Worm (Caenorhabditis elegans) whole organism, L1 larva: Measurements from ENCODE around the gene T27A8.3.
A peak's percentile ranks its signal among the peaks of the same experiment; 100 is the strongest.

Experiments
- C04F5.9 ChIP-seq: sonication (generic microtip); optimal IDR thresholded peaks from 2 replicates; lab custom pipeline; 2016; ENCODE audit warnings: missing genetic modification characterization, missing compliant biosample characterization
- aha-1 ChIP-seq: fragments of 150-350 bp; optimal IDR thresholded peaks from 2 replicates; lab custom pipeline; 2014; ENCODE audit warnings: missing biosample characterization, missing genetic modification characterization
- aly-2 ChIP-seq: fragments of 150-350 bp; optimal IDR thresholded peaks from 2 replicates; lab custom pipeline; 2014; ENCODE audit warnings: missing biosample characterization, missing genetic modification characterization
- blmp-1 ChIP-seq: fragments of 150-350 bp; optimal IDR thresholded peaks from 2 replicates; lab custom pipeline; 2014; ENCODE audit warnings: missing biosample characterization, missing genetic modification characterization
- ceh-63 ChIP-seq: fragments of 200-800 bp; sonication (Bioruptor generic); optimal IDR thresholded peaks from 2 replicates; lab custom pipeline; 2018; ENCODE audit warnings: mild to moderate bottlenecking, missing genetic modification characterization, missing compliant biosample characterization
- ceh-82 ChIP-seq, 3 experiments: fragments of 150-350 bp in 1 of 3; sonication (generic microtip) in 2 of 3; optimal IDR thresholded peaks; 2 replicates each; lab custom pipeline; 2014 to 2017; ENCODE audit warnings: missing biosample characterization in 3 of 3, missing genetic modification characterization in 3 of 3
- ceh-88 ChIP-seq: fragments of 200-800 bp; sonication (Bioruptor generic); IDR thresholded peaks from 2 replicates; pipeline ENCODE4 v1.3.6; 2022; ENCODE audit warnings: missing genetic modification characterization, missing compliant biosample characterization
- ceh-90 ChIP-seq: sonication (generic microtip); optimal IDR thresholded peaks from 2 replicates; lab custom pipeline; 2016; ENCODE audit warnings: missing genetic modification characterization, missing compliant biosample characterization
- ces-1 ChIP-seq: fragments of 150-350 bp; optimal IDR thresholded peaks from 2 replicates; lab custom pipeline; 2014; ENCODE audit warnings: missing biosample characterization, missing genetic modification reagents, missing genetic modification characterization
- dpl-1 ChIP-seq, 3 experiments: fragments of 150-350 bp in 2 of 3; sonication (generic microtip) in 1 of 3; optimal IDR thresholded peaks; 2 replicates each; lab custom pipeline; 2014 to 2017; ENCODE audit warnings: missing biosample characterization in 3 of 3, missing genetic modification characterization in 3 of 3, missing genetic modification reagents in 3 of 3
- dsc-1 ChIP-seq: sonication (generic microtip); optimal IDR thresholded peaks from 2 replicates; lab custom pipeline; 2016; ENCODE audit warnings: mild to moderate bottlenecking, missing genetic modification characterization, missing compliant biosample characterization
- efl-3 ChIP-seq: fragments of 200-800 bp; sonication (Bioruptor generic); optimal IDR thresholded peaks from 2 replicates; lab custom pipeline; 2018; ENCODE audit warnings: mild to moderate bottlenecking, missing genetic modification characterization, missing compliant biosample characterization
- egl-13 ChIP-seq: sonication (generic microtip); optimal IDR thresholded peaks from 2 replicates; lab custom pipeline; 2016; ENCODE audit warnings: missing genotype, missing genetic modification reagents, missing genetic modification characterization, missing compliant biosample characterization
- egl-27 ChIP-seq, 2 experiments: fragments of 150-350 bp in 1 of 2; sonication (generic microtip); optimal IDR thresholded peaks; 3 replicates each; lab custom pipeline; 2017 to 2018; ENCODE audit warnings: missing biosample characterization in 2 of 2, missing genetic modification characterization in 2 of 2, missing genetic modification reagents in 2 of 2
- elt-3 ChIP-seq, 6 experiments: fragments of 150-350 bp in 1 of 6; sonication (generic microtip); optimal IDR thresholded peaks; 2 replicates each; lab custom pipeline; 2017 to 2018; ENCODE audit warnings: missing biosample characterization in 6 of 6, missing genetic modification characterization in 6 of 6, inconsistent platforms in 1 of 6
- ets-5 ChIP-seq: fragments of 200-800 bp; sonication (Bioruptor generic); IDR thresholded peaks from 2 replicates; pipeline ENCODE4 v1.3.6; 2022; ENCODE audit warnings: missing genetic modification characterization, missing compliant biosample characterization
- fkh-8 ChIP-seq: sonication (generic microtip); optimal IDR thresholded peaks from 2 replicates; lab custom pipeline; 2016; ENCODE audit warnings: mild to moderate bottlenecking, missing genetic modification characterization, missing compliant biosample characterization
- grh-1 ChIP-seq: fragments of 200-800 bp; sonication (Bioruptor generic); IDR thresholded peaks from 2 replicates; pipeline ENCODE4 v1.3.6; 2022; ENCODE audit warnings: missing genetic modification reagents, missing genetic modification characterization, missing compliant biosample characterization
- hlh-4 ChIP-seq: sonication (generic microtip); optimal IDR thresholded peaks from 2 replicates; lab custom pipeline; 2016; ENCODE audit warnings: mild to moderate bottlenecking, missing genetic modification characterization, missing compliant biosample characterization
- jun-1 ChIP-seq: fragments of 150-350 bp; optimal IDR thresholded peaks from 2 replicates; lab custom pipeline; 2014; ENCODE audit warnings: missing biosample characterization, missing genetic modification reagents, missing genetic modification characterization
- lin-13 ChIP-seq: fragments of 150-350 bp; optimal IDR thresholded peaks from 2 replicates; lab custom pipeline; 2014; ENCODE audit warnings: missing biosample characterization, missing genetic modification reagents, missing genetic modification characterization
- lin-14 ChIP-seq: fragments of 200-800 bp; sonication (Bioruptor generic); optimal IDR thresholded peaks from 2 replicates; lab custom pipeline; 2018; ENCODE audit warnings: mild to moderate bottlenecking, missing genetic modification characterization, moderate library complexity, missing compliant biosample characterization
- lin-35 ChIP-seq, 2 experiments: fragments of 150-350 bp; optimal IDR thresholded peaks; 2 replicates each; lab custom pipeline; 2014; ENCODE audit warnings: missing biosample characterization in 2 of 2, missing genetic modification characterization in 2 of 2, missing genetic modification reagents in 2 of 2
- lsy-2 ChIP-seq, 2 experiments: fragments of 150-350 bp; optimal IDR thresholded peaks; 2 replicates each; lab custom pipeline; 2014; ENCODE audit warnings: missing biosample characterization in 2 of 2, missing genetic modification characterization in 2 of 2
- mef-2 ChIP-seq: fragments of 150-350 bp; optimal IDR thresholded peaks from 2 replicates; lab custom pipeline; 2014; ENCODE audit warnings: missing biosample characterization, missing genetic modification characterization
- mep-1 ChIP-seq: fragments of 150-350 bp; optimal IDR thresholded peaks from 2 replicates; lab custom pipeline; 2014; ENCODE audit warnings: missing biosample characterization, missing genetic modification characterization
- nhr-11 ChIP-seq: fragments of 150-350 bp; optimal IDR thresholded peaks from 2 replicates; lab custom pipeline; 2014; ENCODE audit warnings: missing biosample characterization, missing genetic modification characterization
- nhr-20 ChIP-seq: sonication (generic microtip); optimal IDR thresholded peaks from 2 replicates; lab custom pipeline; 2016; ENCODE audit warnings: mild to moderate bottlenecking, missing genetic modification characterization, missing compliant biosample characterization
- nhr-28 ChIP-seq: fragments of 150-350 bp; optimal IDR thresholded peaks from 2 replicates; lab custom pipeline; 2014; ENCODE audit warnings: missing biosample characterization, missing genetic modification characterization
- nhr-71 ChIP-seq: sonication (generic microtip); optimal IDR thresholded peaks from 2 replicates; lab custom pipeline; 2016; ENCODE audit warnings: mild to moderate bottlenecking, missing genetic modification characterization, moderate library complexity, missing compliant biosample characterization
- nhr-76 ChIP-seq: sonication (generic microtip); optimal IDR thresholded peaks from 2 replicates; lab custom pipeline; 2017; ENCODE audit warnings: missing biosample characterization, missing genetic modification characterization
- nhr-84 ChIP-seq: sonication (generic microtip); optimal IDR thresholded peaks from 2 replicates; lab custom pipeline; 2017; ENCODE audit warnings: missing biosample characterization, missing genetic modification characterization
- pag-3 ChIP-seq: sonication (generic microtip); optimal IDR thresholded peaks from 2 replicates; lab custom pipeline; 2017; ENCODE audit warnings: missing genetic modification characterization, mild to moderate bottlenecking, missing compliant biosample characterization, antibody characterized with exemption, borderline replicate concordance; ENCODE audit not compliant: insufficient read depth
- pax-3 ChIP-seq: fragments of 200-800 bp; sonication (Bioruptor generic); optimal IDR thresholded peaks from 2 replicates; lab custom pipeline; 2018; ENCODE audit warnings: mild to moderate bottlenecking, missing genetic modification characterization, moderate library complexity, missing compliant biosample characterization
- rnt-1 ChIP-seq: sonication (generic microtip); optimal IDR thresholded peaks from 2 replicates; lab custom pipeline; 2016; ENCODE audit warnings: mild to moderate bottlenecking, missing genetic modification characterization, moderate library complexity, missing compliant biosample characterization
- skn-1 ChIP-seq: fragments of 150-350 bp; optimal IDR thresholded peaks from 2 replicates; lab custom pipeline; 2014; ENCODE audit warnings: missing biosample characterization, missing genetic modification characterization
- snu-23 ChIP-seq: sonication (generic microtip); optimal IDR thresholded peaks from 2 replicates; lab custom pipeline; 2016; ENCODE audit warnings: missing genetic modification characterization, missing compliant biosample characterization
- sptf-1 ChIP-seq: fragments of 150-350 bp; optimal IDR thresholded peaks from 2 replicates; lab custom pipeline; 2014; ENCODE audit warnings: missing biosample characterization, missing genetic modification characterization
- sup-37 ChIP-seq: fragments of 200-800 bp; sonication (Bioruptor generic); optimal IDR thresholded peaks from 2 replicates; lab custom pipeline; 2018; ENCODE audit warnings: mild to moderate bottlenecking, missing genetic modification characterization, missing compliant biosample characterization
- swsn-7 ChIP-seq: sonication (generic microtip); optimal IDR thresholded peaks from 2 replicates; lab custom pipeline; 2016; ENCODE audit warnings: missing genetic modification characterization, missing compliant biosample characterization
- tbx-2 ChIP-seq: sonication (generic microtip); optimal IDR thresholded peaks from 2 replicates; lab custom pipeline; 2016; ENCODE audit warnings: missing genetic modification characterization, missing compliant biosample characterization
- tlp-1 ChIP-seq: fragments of 150-350 bp; optimal IDR thresholded peaks from 2 replicates; lab custom pipeline; 2014; ENCODE audit warnings: missing biosample characterization, missing genetic modification characterization
- unc-130 ChIP-seq: fragments of 150-350 bp; optimal IDR thresholded peaks from 2 replicates; lab custom pipeline; 2017; ENCODE audit warnings: missing biosample characterization, missing genetic modification characterization, inconsistent platforms
- unc-62 ChIP-seq: fragments of 150-350 bp; optimal IDR thresholded peaks from 2 replicates; lab custom pipeline; 2014; ENCODE audit warnings: missing biosample characterization, missing genetic modification reagents, missing genetic modification characterization
- unc-86 ChIP-seq: sonication (generic microtip); optimal IDR thresholded peaks from 2 replicates; lab custom pipeline; 2016; ENCODE audit warnings: missing genetic modification characterization, missing compliant biosample characterization
- unc-98 ChIP-seq: fragments of 200-800 bp; sonication (Bioruptor generic); IDR thresholded peaks from 2 replicates; pipeline ENCODE4 v1.3.6; 2022; ENCODE audit warnings: missing genetic modification characterization, missing compliant biosample characterization
- vab-15 ChIP-seq: sonication (generic microtip); optimal IDR thresholded peaks from 2 replicates; lab custom pipeline; 2017; ENCODE audit warnings: missing genotype, mild to moderate bottlenecking, missing genetic modification characterization, missing compliant biosample characterization
- xbp-1 ChIP-seq: sonication (generic microtip); optimal IDR thresholded peaks from 2 replicates; lab custom pipeline; 2016; ENCODE audit warnings: missing genetic modification characterization, missing compliant biosample characterization
- zag-1 ChIP-seq: fragments of 150-350 bp; optimal IDR thresholded peaks from 2 replicates; lab custom pipeline; 2014; ENCODE audit warnings: missing biosample characterization, missing genetic modification characterization
- ztf-11 ChIP-seq, 2 experiments: sonication (generic microtip); optimal IDR thresholded peaks; 2 replicates each; lab custom pipeline; 2016 to 2017; ENCODE audit warnings: missing genetic modification characterization in 2 of 2, missing biosample characterization in 1 of 2, missing compliant biosample characterization in 1 of 2
- ztf-4 ChIP-seq: fragments of 150-350 bp; optimal IDR thresholded peaks from 2 replicates; lab custom pipeline; 2014; ENCODE audit warnings: missing biosample characterization, missing genetic modification characterization

T27A8.3 gene

DNA sequence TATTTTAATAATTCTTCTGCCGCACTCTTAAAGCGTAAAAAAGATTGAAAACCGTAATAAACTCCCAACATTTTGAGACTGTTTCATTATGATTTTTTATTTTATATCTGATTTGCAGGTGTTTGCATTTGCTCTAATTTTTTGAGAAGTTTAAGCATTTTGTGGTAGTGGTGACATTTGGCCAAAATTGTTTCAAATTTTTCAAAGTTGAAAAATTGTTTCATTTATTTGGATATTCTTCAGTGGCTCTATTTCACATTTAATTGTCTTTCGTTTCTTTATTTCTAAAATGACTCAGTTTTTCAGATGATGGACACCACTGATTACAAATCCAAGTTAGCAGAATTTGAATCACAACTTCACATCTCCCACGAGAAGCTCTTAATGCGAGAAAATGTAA, 31.9 kb downstream of the T27A8.3 start, which contains the start of gene C30F2.5:
Gene C30F2.5 (plus strand): TSS at position 301 of the 400 bp plus-strand sequence.
- TF ChIP-seq egl-13 (no peak), snu-23 (no peak), hlh-4 (tag; lab: Kevin White, UChicago) (no peak), rnt-1 (tag; lab: Kevin White, UChicago) (no peak)

DNA sequence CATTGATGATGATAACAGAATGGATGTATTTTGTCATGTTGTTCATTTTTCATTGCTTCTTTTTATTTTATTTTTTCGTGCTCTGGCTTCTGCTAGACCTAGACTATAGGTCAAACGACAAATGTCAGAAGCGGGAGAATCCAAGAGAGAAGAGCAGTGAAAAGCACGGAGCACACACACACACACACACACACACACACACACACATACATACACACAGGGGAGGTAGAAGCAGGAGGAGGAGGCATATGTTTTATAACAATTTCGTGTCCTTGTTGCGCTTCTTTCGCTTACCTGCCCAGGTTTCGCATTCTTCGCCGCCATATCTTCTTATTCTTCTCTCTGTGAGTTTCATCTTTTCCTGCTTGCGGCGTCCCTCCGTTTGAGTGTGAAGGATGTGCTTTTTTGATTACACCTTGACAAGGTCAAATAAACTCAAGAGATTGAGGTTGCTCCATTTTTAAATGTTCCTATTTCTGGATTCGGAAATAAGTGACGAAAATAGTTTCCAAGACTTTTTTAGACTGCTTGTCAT, 35.7 kb downstream of the T27A8.3 start:
- TF ChIP-seq snu-23 (peak; percentile 26), C04F5.9 (tag; lab: Kevin White, UChicago) (no peak), vab-15 (tag; lab: Kevin White, UChicago) (no peak), lin-35 (GFP tag; optimal IDR thresholded peaks at IDR 0.05; lab: Kevin White, UChicago) (no peak), ceh-90 (tag; lab: Kevin White, UChicago) (no peak), unc-86 (tag; lab: Kevin White, UChicago) (no peak), unc-62 (GFP tag; lab: Kevin White, UChicago) (no peak), pag-3 (tag; lab: Kevin White, UChicago) (no peak), aly-2 (tag; lab: Kevin White, UChicago) (no peak), sup-37 (GFP tag; lab: Kevin White, UChicago) (no peak), ceh-82 (tag; optimal IDR thresholded peaks at IDR 0.05; lab: Kevin White, UChicago) (peak in 1 of 3 experiments; percentile 2), blmp-1 (tag; lab: Kevin White, UChicago) (no peak), nhr-20 (tag; lab: Kevin White, UChicago) (peak; percentile 30), egl-13 (no peak), hlh-4 (tag; lab: Kevin White, UChicago) (no peak), egl-27 (tag; optimal IDR thresholded peaks at IDR 0.05; lab: Kevin White, UChicago) (no peak), unc-130 (tag; lab: Kevin White, UChicago) (peak; percentile 13), ztf-4 (tag; lab: Kevin White, UChicago) (no peak), efl-3 (no peak), zag-1 (tag; lab: Kevin White, UChicago) (no peak), elt-3 (tag; optimal IDR thresholded peaks at IDR 0.05; lab: Kevin White, UChicago) (no peak), ces-1 (GFP tag; lab: Kevin White, UChicago) (no peak), unc-98 (GFP tag; lab: Robert Waterston, UW) (no peak), jun-1 (tag; lab: Kevin White, UChicago) (no peak), nhr-76 (tag; lab: Kevin White, UChicago) (no peak), tbx-2 (tag; lab: Kevin White, UChicago) (no peak), nhr-71 (tag; lab: Kevin White, UChicago) (peak; percentile 58), tlp-1 (no peak), nhr-28 (no peak), swsn-7 (no peak), dsc-1 (tag; lab: Kevin White, UChicago) (no peak), dpl-1 (GFP tag; optimal IDR thresholded peaks at IDR 0.05; lab: Kevin White, UChicago) (no peak), ceh-88 (GFP tag; lab: Robert Waterston, UW) (no peak), mef-2 (tag; lab: Kevin White, UChicago) (no peak), lin-14 (GFP tag; lab: Kevin White, UChicago) (peak; percentile 79), fkh-8 (tag; lab: Kevin White, UChicago) (no peak), nhr-11 (tag; lab: Kevin White, UChicago) (no peak), xbp-1 (tag; lab: Kevin White, UChicago) (no peak), nhr-84 (tag; lab: Kevin White, UChicago) (no peak), ceh-63 (GFP tag; lab: Kevin White, UChicago) (no peak), grh-1 (GFP tag; lab: Robert Waterston, UW) (no peak), pax-3 (no peak), mep-1 (tag; lab: Kevin White, UChicago) (no peak), ztf-11 (tag; optimal IDR thresholded peaks at IDR 0.05; lab: Kevin White, UChicago) (no peak), lin-13 (GFP tag; lab: Kevin White, UChicago) (no peak), lsy-2 (tag; optimal IDR thresholded peaks at IDR 0.05; lab: Kevin White, UChicago) (peak in 1 of 2 experiments; percentile 25), aha-1 (tag; lab: Kevin White, UChicago) (no peak), skn-1 (tag; lab: Kevin White, UChicago) (no peak), ets-5 (GFP tag; lab: Robert Waterston, UW) (no peak), sptf-1 (tag; lab: Kevin White, UChicago) (no peak)
